Fruit fly (Drosophila melanogaster) Kc167 (cell line): ENCODE measurements around the gene CG13245.

ENCODE experiments used
- Sin3A ChIP-seq: fragments of >200 bp; optimal IDR thresholded peaks from 2 replicates; lab custom pipeline; 2018; ENCODE audit warnings: missing external identifiers
- h ChIP-seq: fragments of >200 bp; optimal IDR thresholded peaks from 3 replicates; lab custom pipeline; 2018; ENCODE audit warnings: missing external identifiers
- insv ChIP-seq: fragments of >200 bp; optimal IDR thresholded peaks from 3 replicates; lab custom pipeline; 2018; ENCODE audit warnings: missing external identifiers
- psq ChIP-seq: fragments of >200 bp; optimal IDR thresholded peaks from 2 replicates; lab custom pipeline; 2017; ENCODE audit warnings: missing external identifiers
- ttk ChIP-seq: sonication (Bioruptor generic); optimal IDR thresholded peaks from 2 replicates; lab custom pipeline; 2017; ENCODE audit warnings: missing external identifiers

DNA sequence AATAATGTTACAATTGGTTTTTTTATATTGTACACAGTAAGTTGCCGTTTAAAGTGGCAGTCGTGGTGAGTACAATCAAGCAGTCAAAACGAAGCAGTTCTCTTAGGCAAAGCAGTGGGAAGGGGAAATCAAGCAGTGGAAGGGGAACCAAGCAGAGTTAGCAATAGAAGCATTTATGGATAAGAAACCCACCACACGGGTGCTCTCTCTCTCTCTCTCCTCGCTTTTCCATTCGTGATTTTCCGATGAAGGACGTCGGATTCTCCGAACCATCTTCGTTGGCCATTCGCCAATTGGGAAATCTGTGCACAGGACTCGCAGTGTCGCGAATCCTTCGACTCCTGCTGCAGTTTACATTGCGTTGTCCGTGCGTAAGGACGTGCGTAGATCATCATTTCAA lies 45.5 kb downstream of the CG13245 start, which contains the start of gene beat-Ia:
- no peak for TF ChIP-seq h (lab: Kevin White, UChicago)
- TF ChIP-seq ttk (lab: Kevin White, UChicago) = no peak
- TF ChIP-seq Sin3A (lab: Kevin White, UChicago) = no peak
- no peak for TF ChIP-seq psq (lab: Kevin White, UChicago)
- no peak for TF ChIP-seq insv (lab: Kevin White, UChicago)
